Fruit fly (Drosophila melanogaster): ENCODE data around the gene Sem1.

DNA sequence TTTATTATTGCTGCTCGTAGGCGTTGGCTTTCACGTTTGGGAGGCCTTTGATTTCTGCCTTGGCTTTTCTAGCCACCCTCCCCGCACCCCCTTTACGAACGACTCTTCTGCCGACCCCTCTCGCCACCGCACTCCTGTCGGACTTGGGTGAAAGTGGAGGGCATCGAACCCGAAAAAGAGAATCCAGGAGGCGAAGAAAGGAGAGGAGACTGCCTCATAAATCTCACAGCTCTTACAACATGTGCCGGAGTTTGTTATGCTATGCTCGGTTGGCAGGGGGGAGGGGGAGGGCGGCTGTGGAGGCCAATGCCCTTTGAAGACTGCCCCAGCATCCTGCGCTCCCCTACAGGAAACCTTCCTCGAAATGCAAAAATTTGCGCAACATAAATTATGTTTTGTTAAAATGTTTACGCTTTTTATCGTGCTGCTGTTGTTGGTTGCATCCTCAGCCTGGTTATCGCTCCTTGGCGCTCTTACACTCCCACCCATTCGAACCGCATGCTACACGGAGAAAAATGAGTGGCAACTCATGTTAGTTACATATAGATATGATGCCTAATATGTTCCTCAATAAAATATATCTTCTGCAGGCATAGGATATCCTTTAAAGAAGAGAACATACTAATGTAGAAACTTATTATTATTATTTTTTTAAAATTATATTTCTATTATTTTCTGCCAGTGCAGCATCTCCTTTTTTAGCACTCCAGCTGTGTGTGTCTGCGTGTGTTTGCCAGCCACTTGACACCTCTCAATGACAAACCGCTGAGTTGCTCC lies 40.6 kb downstream of the Sem1 start:
- peak; percentile 76 for TF ChIP-seq CG6163 (GFP tag; IDR thresholded peaks at IDR 0.05)
- peak; percentile 64 for TF ChIP-seq CG8632 (GFP tag; optimal IDR thresholded peaks at IDR 0.05)
- TF ChIP-seq dac (GFP tag; optimal IDR thresholded peaks at IDR 0.05), result no peak
- TF ChIP-seq CG3032 (tag; optimal IDR thresholded peaks at IDR 0.05), result peak; percentile 76
